Worm (Caenorhabditis elegans) whole organism, young adult: ENCODE data around the gene pot-1.

Source experiments
- B0019.2 ChIP-seq: fragments of 200-800 bp; sonication (Bioruptor generic); conservative IDR thresholded peaks from 2 replicates; pipeline ENCODE4 v1.3.6; 2022; ENCODE audit warnings: missing genetic modification reagents, missing genetic modification characterization, missing compliant biosample characterization
- C06A6.2 ChIP-seq: fragments of 200-800 bp; sonication (Bioruptor generic); conservative IDR thresholded peaks from 2 replicates; pipeline ENCODE4 v1.3.6; 2022; ENCODE audit warnings: missing genetic modification characterization, missing compliant biosample characterization
- D2030.7 ChIP-seq: fragments of 200-800 bp; sonication (Bioruptor generic); IDR thresholded peaks from 2 replicates; pipeline ENCODE4 v1.3.6; 2022; ENCODE audit warnings: missing genetic modification reagents, missing genetic modification characterization, missing compliant biosample characterization
- F33H1.4 ChIP-seq: fragments of 200-800 bp; sonication (Bioruptor generic); IDR thresholded peaks from 2 replicates; pipeline ENCODE4 v1.3.6; 2022; ENCODE audit warnings: missing genetic modification reagents, missing genetic modification characterization, missing compliant biosample characterization
- F37B4.10 ChIP-seq: fragments of 200-800 bp; sonication (Bioruptor generic); IDR thresholded peaks from 2 replicates; pipeline ENCODE4 v1.3.6; 2022; ENCODE audit warnings: missing genetic modification characterization, missing compliant biosample characterization
- F57C9.4 ChIP-seq: sonication (generic microtip); optimal IDR thresholded peaks from 2 replicates; lab custom pipeline; 2017; ENCODE audit warnings: mild to moderate bottlenecking, missing genetic modification characterization, missing compliant biosample characterization
- K12H6.12 ChIP-seq: fragments of 200-800 bp; sonication (Bioruptor generic); optimal IDR thresholded peaks from 2 replicates; lab custom pipeline; 2018; ENCODE audit warnings: mild to moderate bottlenecking, missing genetic modification characterization, missing compliant biosample characterization
- Y56A3A.18 ChIP-seq: fragments of 200-800 bp; sonication (Bioruptor generic); IDR thresholded peaks from 2 replicates; pipeline ENCODE4 v1.3.6; 2022; ENCODE audit warnings: missing genetic modification reagents, missing genetic modification characterization, missing compliant biosample characterization
- Y67H2A.10 ChIP-seq: fragments of 200-800 bp; sonication (Bioruptor generic); conservative IDR thresholded peaks from 2 replicates; pipeline ENCODE4 v1.3.6; 2022; ENCODE audit warnings: missing genetic modification reagents, missing genetic modification characterization, missing compliant biosample characterization
- Y79H2A.3 ChIP-seq: fragments of 200-800 bp; sonication (Bioruptor generic); conservative IDR thresholded peaks from 2 replicates; pipeline ENCODE4 v1.3.6; 2022; ENCODE audit warnings: missing genetic modification reagents, missing genetic modification characterization, missing compliant biosample characterization
- Y95B8A.8 ChIP-seq: fragments of 200-800 bp; sonication (Bioruptor generic); IDR thresholded peaks from 2 replicates; pipeline ENCODE4 v1.3.6; 2022; ENCODE audit warnings: missing genetic modification reagents, missing genetic modification characterization, missing compliant biosample characterization
- ama-1 ChIP-seq, 3 experiments: fragments of 150-350 bp in 1 of 3; sonication (generic microtip) in 2 of 3; optimal IDR thresholded peaks; 2 replicates each; lab custom pipeline; 2014 to 2018; ENCODE audit warnings: missing biosample characterization in 2 of 3, missing genetic modification characterization in 2 of 3, missing genetic modification reagents in 2 of 3
- aptf-2 ChIP-seq: fragments of 200-800 bp; sonication (Bioruptor generic); conservative IDR thresholded peaks from 2 replicates; pipeline ENCODE4 v1.3.6; 2022; ENCODE audit warnings: missing genetic modification reagents, missing genetic modification characterization, missing compliant biosample characterization
- bed-1 ChIP-seq: fragments of 200-800 bp; sonication (Bioruptor generic); IDR thresholded peaks from 2 replicates; pipeline ENCODE4 v1.3.6; 2022; ENCODE audit warnings: missing genetic modification reagents, missing genetic modification characterization, missing compliant biosample characterization
- bed-2 ChIP-seq: fragments of 200-800 bp; sonication (Bioruptor generic); IDR thresholded peaks from 2 replicates; pipeline ENCODE4 v1.3.6; 2022; ENCODE audit warnings: missing genetic modification reagents, missing genetic modification characterization, missing compliant biosample characterization
- ccch-3 ChIP-seq: fragments of 200-800 bp; sonication (Bioruptor generic); optimal IDR thresholded peaks from 2 replicates; lab custom pipeline; 2018; ENCODE audit warnings: mild to moderate bottlenecking, missing genetic modification characterization, missing compliant biosample characterization
- cebp-1 ChIP-seq, 2 experiments: fragments of 200-800 bp in 1 of 2; sonication (Bioruptor generic) in 1 of 2; sonication (generic microtip) in 1 of 2; IDR thresholded peaks in 1 of 2; optimal IDR thresholded peaks in 1 of 2; 2 replicates each; pipeline versions ENCODE4 v1.3.6 to Lab custom; 2017 to 2022; ENCODE audit warnings: missing compliant biosample characterization in 2 of 2, missing genetic modification characterization in 2 of 2, mild to moderate bottlenecking in 1 of 2, missing genetic modification reagents in 1 of 2, moderate library complexity in 1 of 2
- cebp-2 ChIP-seq: fragments of 200-800 bp; sonication (Bioruptor generic); IDR thresholded peaks from 2 replicates; pipeline ENCODE4 v1.3.6; 2022; ENCODE audit warnings: missing genetic modification characterization, missing compliant biosample characterization
- chd-7 ChIP-seq: sonication (generic microtip); optimal IDR thresholded peaks from 2 replicates; lab custom pipeline; 2016; ENCODE audit warnings: mild to moderate bottlenecking, missing genetic modification characterization, moderate library complexity, missing compliant biosample characterization
- die-1 ChIP-seq: sonication (generic microtip); optimal IDR thresholded peaks from 2 replicates; lab custom pipeline; 2016; ENCODE audit warnings: missing genotype, mild to moderate bottlenecking, missing genetic modification characterization, missing compliant biosample characterization
- dpff-1 ChIP-seq: sonication (generic microtip); optimal IDR thresholded peaks from 2 replicates; lab custom pipeline; 2017; ENCODE audit warnings: mild to moderate bottlenecking, missing genetic modification characterization, missing compliant biosample characterization
- egl-44 ChIP-seq: fragments of 200-800 bp; sonication (Bioruptor generic); IDR thresholded peaks from 2 replicates; pipeline ENCODE4 v1.3.6; 2022; ENCODE audit warnings: missing genetic modification reagents, missing genetic modification characterization, missing compliant biosample characterization
- ekl-4 ChIP-seq: fragments of 200-800 bp; sonication (Bioruptor generic); IDR thresholded peaks from 2 replicates; pipeline ENCODE4 v1.3.6; 2022; ENCODE audit warnings: missing genetic modification reagents, missing genetic modification characterization, missing compliant biosample characterization
- him-1 ChIP-seq: sonication (generic microtip); optimal IDR thresholded peaks from 2 replicates; lab custom pipeline; 2016; ENCODE audit warnings: missing genotype, missing genetic modification reagents, missing genetic modification characterization, missing compliant biosample characterization
- hlh-26 ChIP-seq: fragments of 200-800 bp; sonication (Bioruptor generic); conservative IDR thresholded peaks from 2 replicates; pipeline ENCODE4 v1.3.6; 2022; ENCODE audit warnings: missing genetic modification reagents, missing genetic modification characterization, missing compliant biosample characterization
- hmg-1.2 ChIP-seq: fragments of 200-800 bp; sonication (Bioruptor generic); IDR thresholded peaks from 2 replicates; pipeline ENCODE4 v1.3.6; 2022; ENCODE audit warnings: missing genetic modification reagents, missing genetic modification characterization, missing compliant biosample characterization
- hmg-20 ChIP-seq: fragments of 200-800 bp; sonication (Bioruptor generic); IDR thresholded peaks from 2 replicates; pipeline ENCODE4 v1.3.6; 2022; ENCODE audit warnings: missing genetic modification reagents, missing genetic modification characterization, missing compliant biosample characterization
- hrde-1 ChIP-seq: sonication (generic microtip); optimal IDR thresholded peaks from 2 replicates; lab custom pipeline; 2016; ENCODE audit warnings: missing genetic modification characterization, mild to moderate bottlenecking, missing compliant biosample characterization, moderate library complexity, missing genotype, missing genetic modification reagents, borderline replicate concordance
- madf-10 ChIP-seq: sonication (generic microtip); optimal IDR thresholded peaks from 2 replicates; lab custom pipeline; 2016; ENCODE audit warnings: mild to moderate bottlenecking, missing genetic modification characterization, missing compliant biosample characterization
- madf-3 ChIP-seq: fragments of 200-800 bp; sonication (Bioruptor generic); IDR thresholded peaks from 2 replicates; pipeline ENCODE4 v1.3.6; 2022; ENCODE audit warnings: missing genetic modification reagents, missing genetic modification characterization, missing compliant biosample characterization
- madf-6 ChIP-seq: fragments of 200-800 bp; sonication (Bioruptor generic); IDR thresholded peaks from 2 replicates; pipeline ENCODE4 v1.3.6; 2022; ENCODE audit warnings: missing genetic modification reagents, missing genetic modification characterization, missing compliant biosample characterization
- madf-8 ChIP-seq: fragments of 200-800 bp; sonication (Bioruptor generic); conservative IDR thresholded peaks from 2 replicates; pipeline ENCODE4 v1.3.6; 2022; ENCODE audit warnings: missing genetic modification reagents, missing genetic modification characterization, missing compliant biosample characterization
- mes-4 ChIP-seq: sonication (generic microtip); optimal IDR thresholded peaks from 2 replicates; lab custom pipeline; 2016; ENCODE audit warnings: missing genotype, missing genetic modification characterization, missing compliant biosample characterization
- nhr-179 ChIP-seq: sonication (generic microtip); optimal IDR thresholded peaks from 2 replicates; lab custom pipeline; 2016; ENCODE audit warnings: mild to moderate bottlenecking, missing genetic modification characterization, missing compliant biosample characterization
- pha-4 ChIP-seq: fragments of 150-350 bp; sonication (generic microtip); optimal IDR thresholded peaks from 2 replicates; lab custom pipeline; 2014; ENCODE audit warnings: missing biosample characterization, missing genetic modification reagents, missing genetic modification characterization
- rec-8 ChIP-seq, 2 experiments: sonication (generic microtip); optimal IDR thresholded peaks; 2 replicates each; lab custom pipeline; 2016; ENCODE audit warnings: mild to moderate bottlenecking in 2 of 2, missing genetic modification characterization in 2 of 2, missing genetic modification reagents in 2 of 2, missing genotype in 2 of 2, missing biosample characterization in 1 of 2, missing compliant biosample characterization in 1 of 2, moderate library complexity in 1 of 2
- rpc-1 ChIP-seq, 2 experiments: fragments of 150-350 bp in 1 of 2; sonication (generic microtip) in 1 of 2; optimal IDR thresholded peaks; 2 replicates each; lab custom pipeline; 2014 to 2018; ENCODE audit warnings: missing biosample characterization in 1 of 2, missing genetic modification characterization in 1 of 2, missing genetic modification reagents in 1 of 2, missing genotype in 1 of 2
- snpc-3.4 ChIP-seq: sonication (generic microtip); optimal IDR thresholded peaks from 2 replicates; lab custom pipeline; 2017; ENCODE audit warnings: missing genetic modification characterization, mild to moderate bottlenecking, missing compliant biosample characterization, antibody characterized with exemption, moderate library complexity, missing genotype, missing genetic modification reagents
- snpc-4 ChIP-seq, 5 experiments: fragments of 150-350 bp in 1 of 5; sonication (generic microtip) in 4 of 5; optimal IDR thresholded peaks; 2 replicates each; lab custom pipeline; 2014 to 2018; ENCODE audit warnings: missing genetic modification characterization in 5 of 5, missing biosample characterization in 3 of 5, antibody characterized with exemption in 2 of 5, mild to moderate bottlenecking in 2 of 5, missing compliant biosample characterization in 2 of 5, missing genotype in 2 of 5, moderate library complexity in 2 of 5, missing genetic modification reagents in 1 of 5
- tbx-9 ChIP-seq: sonication (generic microtip); optimal IDR thresholded peaks from 2 replicates; lab custom pipeline; 2016; ENCODE audit warnings: borderline replicate concordance, missing genetic modification characterization, inconsistent platforms, missing compliant biosample characterization
- tlf-1 ChIP-seq: fragments of 200-800 bp; sonication (Bioruptor generic); optimal IDR thresholded peaks from 2 replicates; lab custom pipeline; 2018; ENCODE audit warnings: mild to moderate bottlenecking, missing genetic modification characterization, missing compliant biosample characterization
- unc-130 ChIP-seq: sonication (generic microtip); optimal IDR thresholded peaks from 2 replicates; lab custom pipeline; 2016; ENCODE audit warnings: missing genetic modification reagents, missing genetic modification characterization, missing compliant biosample characterization
- zfh-2 ChIP-seq: fragments of 200-800 bp; sonication (Bioruptor generic); conservative IDR thresholded peaks from 2 replicates; pipeline ENCODE4 v1.3.6; 2022; ENCODE audit warnings: missing genetic modification reagents, missing genetic modification characterization, missing compliant biosample characterization
- ztf-18 ChIP-seq: sonication (generic microtip); optimal IDR thresholded peaks from 2 replicates; lab custom pipeline; 2016; ENCODE audit warnings: missing genotype, mild to moderate bottlenecking, missing genetic modification characterization, missing compliant biosample characterization
- ztf-22 ChIP-seq: fragments of 200-800 bp; sonication (Bioruptor generic); optimal IDR thresholded peaks from 2 replicates; lab custom pipeline; 2018; ENCODE audit warnings: mild to moderate bottlenecking, missing genetic modification characterization, moderate library complexity, missing compliant biosample characterization

pot-1 gene

DNA sequence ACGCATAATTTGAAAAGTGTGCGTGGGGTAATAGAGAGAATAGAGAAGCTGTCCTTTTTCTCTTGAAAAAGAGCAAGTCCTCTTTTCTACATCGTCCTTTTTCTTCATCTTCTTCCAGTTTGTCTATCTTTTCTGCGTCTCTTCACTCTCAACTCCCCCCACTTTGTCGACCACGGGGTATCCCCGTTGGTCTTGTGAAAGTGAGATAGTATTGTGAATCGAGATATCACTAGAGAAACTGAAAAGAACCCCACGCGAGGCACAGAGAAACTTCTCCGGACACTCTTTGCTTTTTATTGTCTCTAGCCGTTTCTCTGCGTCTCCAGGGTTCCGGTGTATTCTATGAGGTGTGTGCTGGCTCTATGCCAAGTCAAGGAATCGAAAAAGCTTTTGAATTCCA, 22.2 kb upstream of the pot-1 start (continued):
- TF ChIP-seq Y67H2A.10 (peak; percentile 42; the same call in 1 of the 2 replicates), him-1 (tag; lab: Kevin White, UChicago) (no peak), rpc-1 (optimal IDR thresholded peaks at IDR 0.05; lab: Kevin White, UChicago) (no peak), rpc-1 (tag; optimal IDR thresholded peaks at IDR 0.05; lab: Kevin White, UChicago) (no peak), cebp-2 (no peak), tlf-1 (peak; percentile 60), snpc-4 (GFP tag; optimal IDR thresholded peaks at IDR 0.05; lab: Kevin White, UChicago) (peak; percentile 52), snpc-4 (tag; optimal IDR thresholded peaks at IDR 0.05; lab: Kevin White, UChicago) (peak; percentile 28 to 74 (median 59)), madf-3 (GFP tag; lab: Robert Waterston, UW) (peak; percentile 78), aptf-2 (GFP tag; lab: Robert Waterston, UW) (no peak), C06A6.2 (GFP tag; lab: Robert Waterston, UW) (peak; percentile 82), rec-8 (tag; optimal IDR thresholded peaks at IDR 0.05; lab: Kevin White, UChicago) (no peak), Y79H2A.3 (0 out of 2 replicates have a peak, but pooled peaks have one; percentile 44), chd-7 (tag; lab: Kevin White, UChicago) (peak; percentile 87), ekl-4 (GFP tag; lab: Robert Waterston, UW) (peak; percentile 85), madf-10 (tag; lab: Kevin White, UChicago) (peak; percentile 71), ztf-18 (tag; lab: Kevin White, UChicago) (peak; percentile 18), egl-44 (GFP tag; lab: Robert Waterston, UW) (no peak), K12H6.12 (tag; lab: Kevin White, UChicago) (peak; percentile 94), madf-8 (GFP tag; lab: Robert Waterston, UW) (no peak), mes-4 (tag; lab: Kevin White, UChicago) (no peak), tbx-9 (no peak), zfh-2 (GFP tag; lab: Robert Waterston, UW) (peak; percentile 81), bed-2 (GFP tag; lab: Robert Waterston, UW) (no peak), hmg-20 (GFP tag; lab: Robert Waterston, UW) (no peak), cebp-1 (GFP tag; IDR thresholded peaks at IDR 0.05; lab: Robert Waterston, UW) (no peak), cebp-1 (tag; optimal IDR thresholded peaks at IDR 0.05; lab: Kevin White, UChicago) (peak; percentile 88), ztf-22 (GFP tag; lab: Kevin White, UChicago) (no peak), Y56A3A.18 (GFP tag; lab: Robert Waterston, UW) (0 out of 2 replicates have a peak, but pooled peaks have one; percentile 50), F33H1.4 (GFP tag; lab: Robert Waterston, UW) (peak; percentile 25; the same call in 1 of the 2 replicates), hlh-26 (no peak), B0019.2 (GFP tag; lab: Robert Waterston, UW) (no peak), ccch-3 (no peak), die-1 (peak; percentile 39), snpc-3.4 (tag; lab: Kevin White, UChicago) (no peak), hmg-1.2 (GFP tag; lab: Robert Waterston, UW) (peak; percentile 94), D2030.7 (GFP tag; lab: Robert Waterston, UW) (no peak), F37B4.10 (no peak), nhr-179 (no peak), F57C9.4 (tag; lab: Kevin White, UChicago) (no peak), hrde-1 (no peak), dpff-1 (tag; lab: Kevin White, UChicago) (no peak), madf-6 (GFP tag; lab: Robert Waterston, UW) (0 out of 2 replicates have a peak, but pooled peaks have one; percentile 18), bed-1 (GFP tag; lab: Robert Waterston, UW) (no peak), Y95B8A.8 (GFP tag; lab: Robert Waterston, UW) (peak; percentile 66; the same call in 1 of the 2 replicates), unc-130 (GFP tag; lab: Kevin White, UChicago) (no peak), ama-1 (optimal IDR thresholded peaks at IDR 0.05; lab: Kevin White, UChicago) (peak; percentile 3), ama-1 (GFP tag; optimal IDR thresholded peaks at IDR 0.05; lab: Kevin White, UChicago) (no peak), pha-4 (tag; lab: Kevin White, UChicago) (peak; percentile 38)
